Worm (Caenorhabditis elegans) whole organism, L4 larva: ENCODE measurements around the gene Y57A10A.8.
A peak's percentile ranks its signal among the peaks of the same experiment; 100 is the strongest.

Experiments
- aha-1 ChIP-seq: fragments of 150-350 bp; peaks from one replicate; lab custom pipeline; 2014; ENCODE audit warnings: missing biosample characterization, missing genetic modification characterization
- ama-1 ChIP-seq: fragments of 150-350 bp; optimal IDR thresholded peaks from 2 replicates; lab custom pipeline; 2014; ENCODE audit warnings: inconsistent platforms, mixed read lengths
- arid-1 ChIP-seq: fragments of 200-800 bp; sonication (Bioruptor generic); conservative IDR thresholded peaks from 2 replicates; pipeline ENCODE4 v1.3.6; 2022; ENCODE audit warnings: missing genetic modification reagents, missing genetic modification characterization, missing compliant biosample characterization
- ceh-44 ChIP-seq: fragments of 200-800 bp; sonication (Bioruptor generic); IDR thresholded peaks from 2 replicates; pipeline ENCODE4 v1.3.6; 2022; ENCODE audit warnings: missing genetic modification reagents, missing genetic modification characterization, missing compliant biosample characterization
- lin-39 ChIP-seq: fragments of 150-350 bp; optimal IDR thresholded peaks from 2 replicates; lab custom pipeline; 2014; ENCODE audit warnings: missing biosample characterization, missing genetic modification reagents, missing genetic modification characterization
- mxl-2 ChIP-seq: fragments of 200-800 bp; sonication (Bioruptor generic); conservative IDR thresholded peaks from 2 replicates; pipeline ENCODE4 v1.3.6; 2022; ENCODE audit warnings: missing genetic modification reagents, missing genetic modification characterization, missing compliant biosample characterization
- nhr-10 ChIP-seq: fragments of 150-350 bp; optimal IDR thresholded peaks from 2 replicates; lab custom pipeline; 2014; ENCODE audit warnings: missing biosample characterization, missing genetic modification characterization
- nhr-41 ChIP-seq: fragments of 200-800 bp; sonication (Bioruptor generic); IDR thresholded peaks from 2 replicates; pipeline ENCODE4 v1.3.6; 2022; ENCODE audit warnings: missing genetic modification reagents, missing genetic modification characterization, missing compliant biosample characterization
- unc-39 ChIP-seq: sonication (generic microtip); optimal IDR thresholded peaks from 2 replicates; lab custom pipeline; 2017; ENCODE audit warnings: missing biosample characterization, missing genetic modification characterization

DNA sequence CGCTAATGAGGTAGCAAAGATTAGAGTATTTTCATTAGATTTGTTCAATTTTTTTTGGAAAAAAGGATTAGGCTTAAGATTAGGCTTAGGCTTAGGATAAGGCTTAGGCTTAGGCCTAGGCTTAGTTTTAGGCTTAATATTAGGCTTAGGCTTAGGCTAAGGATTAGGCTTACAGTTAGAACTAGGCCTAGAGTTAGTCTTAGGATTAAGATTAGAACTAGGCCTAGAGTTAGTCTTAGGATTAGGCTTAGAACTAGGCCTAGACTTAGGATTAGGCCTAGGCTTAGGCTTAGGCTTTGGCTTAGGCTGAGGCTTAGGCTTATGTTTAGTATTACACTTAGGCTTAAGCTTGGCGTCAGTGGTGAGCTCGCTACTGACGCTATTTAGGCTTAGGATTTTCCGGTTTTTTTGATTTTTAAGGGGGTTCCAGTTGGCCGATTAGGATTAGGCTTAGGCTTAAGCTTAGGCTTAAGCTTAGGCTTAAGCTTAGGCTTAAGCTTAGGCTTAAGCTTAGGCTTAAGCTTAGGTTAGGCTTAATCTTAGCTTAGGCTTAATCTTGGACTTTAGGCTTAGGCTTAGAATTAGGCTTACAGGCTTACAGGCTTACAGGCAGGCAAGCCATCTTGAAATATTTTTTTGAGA is 5.0 kb downstream of the Y57A10A.8 start:
- no peak for TF ChIP-seq nhr-10 (tag; lab: Kevin White, UChicago)
- no peak for TF ChIP-seq lin-39 (tag; lab: Kevin White, UChicago)
- TF ChIP-seq unc-39 (tag; lab: Kevin White, UChicago): no peak
- no peak for TF ChIP-seq nhr-41 (GFP tag; lab: Robert Waterston, UW)
- TF ChIP-seq arid-1 (GFP tag; lab: Robert Waterston, UW): no peak
- peak; percentile 87 for TF ChIP-seq aha-1
- TF ChIP-seq ceh-44 (GFP tag; lab: Robert Waterston, UW): no peak
- no peak for TF ChIP-seq mxl-2 (GFP tag; lab: Robert Waterston, UW)
- no peak for TF ChIP-seq ama-1 (lab: Kevin White, UChicago)
